Worm (Caenorhabditis elegans): ENCODE results near the gene srh-166.

The srh-166 gene

ce11 chrV:20479013-20479739 lies 46.5 kb downstream of the srh-166 start, which contains the start of the genes calf-1 and rpl-2 (continued):
- TF ChIP-seq cebp-1 (GFP tag; IDR thresholded peaks at IDR 0.05) (0 out of 2 replicates have a peak, but pooled peaks have one; percentile 12), cebp-1 (tag; optimal IDR thresholded peaks at IDR 0.05) (peak; percentile 58), snpc-4 (GFP tag; optimal IDR thresholded peaks at IDR 0.05) (peak; percentile 44), snpc-4 (tag; optimal IDR thresholded peaks at IDR 0.05) (peak in 2 of 4 experiments; percentile 9 to 36), him-1 (tag; optimal IDR thresholded peaks at IDR 0.05) (no peak), tbp1 (GFP tag; optimal IDR thresholded peaks at IDR 0.05) (peak; percentile 13), rec-8 (tag; optimal IDR thresholded peaks at IDR 0.05) (no peak)

ce11 chrV:20476981-20477380 lies 48.7 kb downstream of the srh-166 start:
- no peak for TF ChIP-seq hlh-12 (tag; optimal IDR thresholded peaks at IDR 0.05)
- TF ChIP-seq madf-6 (GFP tag; IDR thresholded peaks at IDR 0.05), result peak; percentile 42; the same call in 1 of the 2 replicates
- TF ChIP-seq F33H1.4 (GFP tag; IDR thresholded peaks at IDR 0.05), result peak; percentile 43

- TF ChIP-seq ceh-91 (GFP tag; IDR thresholded peaks at IDR 0.05) (peak; percentile 62), egl-18 (GFP tag; IDR thresholded peaks at IDR 0.05) (no peak), F52B5.7 (tag; optimal IDR thresholded peaks at IDR 0.05) (no peak), D2030.7 (GFP tag; IDR thresholded peaks at IDR 0.05) (peak; percentile 73), efl-1 (GFP tag; optimal IDR thresholded peaks at IDR 0.05) (peak; percentile 35), mel-28 (tag; optimal IDR thresholded peaks at IDR 0.05; ENCODE audit: borderline replicate concordance) (no peak), madf-8 (GFP tag; conservative IDR thresholded peaks at IDR 0.05) (peak; percentile 56), Y95B8A.8 (GFP tag; IDR thresholded peaks at IDR 0.05) (no peak), ceh-100 (GFP tag; IDR thresholded peaks at IDR 0.05) (no peak), rcor-1 (GFP tag; IDR thresholded peaks at IDR 0.05) (no peak), lsl-1 (GFP tag; optimal IDR thresholded peaks at IDR 0.05) (peak; percentile 85), xnd-1 (tag; optimal IDR thresholded peaks at IDR 0.05) (peak; percentile 80), F33H1.4 (GFP tag; IDR thresholded peaks at IDR 0.05) (peak; percentile 88), F49E8.2 (tag; optimal IDR thresholded peaks at IDR 0.05; ENCODE audit: insufficient read depth) (no peak), madf-6 (GFP tag; IDR thresholded peaks at IDR 0.05) (peak; percentile 89)
These were observed 49.2 kb downstream of the srh-166 start for ce11 chrV:20476514-20476913.

- TF ChIP-seq egl-44 (GFP tag; IDR thresholded peaks at IDR 0.05), result no peak
- no peak for TF ChIP-seq ceh-27 (GFP tag; optimal IDR thresholded peaks at IDR 0.05)
- TF ChIP-seq B0019.2 (GFP tag; conservative IDR thresholded peaks at IDR 0.05), result no peak
- TF ChIP-seq madf-8 (GFP tag; conservative IDR thresholded peaks at IDR 0.05), result no peak
- TF ChIP-seq tlf-1 (GFP tag; optimal IDR thresholded peaks at IDR 0.05), result no peak
- no peak for TF ChIP-seq hlh-26 (GFP tag; conservative IDR thresholded peaks at IDR 0.05)
- no peak for TF ChIP-seq F22D6.2 (tag; optimal IDR thresholded peaks at IDR 0.05)
- TF ChIP-seq somi-1 (GFP tag; optimal IDR thresholded peaks at IDR 0.05), result no peak
- no peak for TF ChIP-seq ccch-3 (GFP tag; optimal IDR thresholded peaks at IDR 0.05)
- TF ChIP-seq let-607 (tag; optimal IDR thresholded peaks at IDR 0.05), result no peak
- no peak for TF ChIP-seq akir-1 (GFP tag; optimal IDR thresholded peaks at IDR 0.05)
- no peak for TF ChIP-seq attf-5 (GFP tag; optimal IDR thresholded peaks at IDR 0.05)
- no peak for TF ChIP-seq unc-62 (GFP tag; optimal IDR thresholded peaks at IDR 0.05)
- no peak for TF ChIP-seq bed-1 (GFP tag; IDR thresholded peaks at IDR 0.05)
- no peak for TF ChIP-seq nhr-90 (tag; optimal IDR thresholded peaks at IDR 0.05)
- TF ChIP-seq ets-4 (GFP tag; optimal IDR thresholded peaks at IDR 0.05), result no peak
- TF ChIP-seq T07F8.4 (tag; optimal IDR thresholded peaks at IDR 0.05), result no peak
These were observed 49.8 kb downstream of the srh-166 start, which contains the start of gene B0250.7 for ce11 chrV:20475830-20476229. Gene B0250.7, minus strand, starts transcription at chrV:20476061.
